Worm (Caenorhabditis elegans) whole organism, late embryonic: ENCODE results near the gene chil-6.

Experiments
- K02D7.2 ChIP-seq: sonication (generic microtip); optimal IDR thresholded peaks from 2 replicates; lab custom pipeline; 2017; ENCODE audit warnings: mild to moderate bottlenecking, missing genetic modification characterization, missing compliant biosample characterization
- ama-1 ChIP-seq: fragments of 150-350 bp; optimal IDR thresholded peaks from 2 replicates; lab custom pipeline; 2014
- elt-2 ChIP-seq: sonication (generic microtip); optimal IDR thresholded peaks from 2 replicates; lab custom pipeline; 2016; ENCODE audit warnings: missing genetic modification reagents, missing genetic modification characterization, missing compliant biosample characterization
- fkh-10 ChIP-seq: fragments of 150-350 bp; optimal IDR thresholded peaks from 2 replicates; lab custom pipeline; 2014; ENCODE audit warnings: missing biosample characterization, missing genetic modification reagents, missing genetic modification characterization
- gmeb-2 ChIP-seq: sonication (generic microtip); optimal IDR thresholded peaks from 2 replicates; lab custom pipeline; 2016; ENCODE audit warnings: missing genetic modification characterization, inconsistent platforms, missing compliant biosample characterization
- lim-6 ChIP-seq: sonication (generic microtip); optimal IDR thresholded peaks from 2 replicates; lab custom pipeline; 2016; ENCODE audit warnings: missing genetic modification characterization, missing compliant biosample characterization
- nfya-1 ChIP-seq: sonication (generic microtip); optimal IDR thresholded peaks from 2 replicates; lab custom pipeline; 2017; ENCODE audit warnings: missing genetic modification characterization, mild to moderate bottlenecking, missing compliant biosample characterization, antibody characterized with exemption, moderate library complexity
- nhr-11 ChIP-seq: fragments of 150-350 bp; optimal IDR thresholded peaks from 2 replicates; lab custom pipeline; 2014; ENCODE audit warnings: missing biosample characterization, missing genetic modification characterization
- pha-4 ChIP-seq: fragments of 150-350 bp; optimal IDR thresholded peaks from 2 replicates; lab custom pipeline; 2018; ENCODE audit warnings: missing biosample characterization, missing genetic modification reagents, missing genetic modification characterization
- pqm-1 ChIP-seq: sonication (generic microtip); optimal IDR thresholded peaks from 2 replicates; lab custom pipeline; 2016; ENCODE audit warnings: missing genetic modification characterization, missing compliant biosample characterization
- syd-9 ChIP-seq: sonication (generic microtip); optimal IDR thresholded peaks from 2 replicates; lab custom pipeline; 2016; ENCODE audit warnings: mild to moderate bottlenecking, missing genetic modification characterization, moderate library complexity, missing compliant biosample characterization
- tbx-2 ChIP-seq: sonication (generic microtip); optimal IDR thresholded peaks from 2 replicates; lab custom pipeline; 2016; ENCODE audit warnings: missing genetic modification characterization, missing compliant biosample characterization
- unc-55 ChIP-seq: sonication (generic microtip); optimal IDR thresholded peaks from 2 replicates; lab custom pipeline; 2017; ENCODE audit warnings: missing biosample characterization, missing genetic modification reagents, missing genetic modification characterization

DNA sequence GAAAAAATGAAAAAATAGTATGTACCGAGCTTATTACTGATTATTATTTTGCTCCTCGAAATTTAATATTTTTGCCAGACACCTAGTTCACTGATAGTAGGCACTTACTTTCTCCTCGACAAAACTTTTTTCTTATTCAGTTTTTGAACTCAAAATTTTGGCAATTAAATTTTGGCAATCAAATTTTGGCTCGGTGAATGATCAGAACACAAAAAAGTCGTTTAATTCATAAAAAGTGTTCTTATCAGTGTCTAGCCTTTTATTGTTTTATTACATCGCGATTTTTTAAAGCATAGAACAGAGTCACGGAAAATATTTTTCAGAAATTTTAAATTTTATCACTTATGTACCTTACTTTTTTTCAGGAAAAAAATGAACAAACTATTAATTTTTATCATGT, 37.5 kb upstream of the chil-6 start:
- TF ChIP-seq tbx-2, result no peak
- no peak for TF ChIP-seq ama-1
- TF ChIP-seq nfya-1 (tag; lab: Kevin White, UChicago), result no peak
- TF ChIP-seq pha-4 (tag; lab: Kevin White, UChicago), result no peak
- no peak for TF ChIP-seq elt-2 (tag; lab: Kevin White, UChicago)
- no peak for TF ChIP-seq lim-6
- TF ChIP-seq pqm-1 (tag; lab: Kevin White, UChicago), result no peak
- TF ChIP-seq fkh-10 (GFP tag; lab: Kevin White, UChicago), result no peak
- no peak for TF ChIP-seq unc-55 (GFP tag; lab: Kevin White, UChicago)
- no peak for TF ChIP-seq syd-9 (tag; lab: Kevin White, UChicago)
- no peak for TF ChIP-seq nhr-11
- no peak for TF ChIP-seq K02D7.2 (tag; lab: Kevin White, UChicago)
- TF ChIP-seq gmeb-2 (tag; lab: Kevin White, UChicago), result no peak
